Worm (Caenorhabditis elegans): ENCODE data around the gene coel-1.

The coel-1 gene

DNA sequence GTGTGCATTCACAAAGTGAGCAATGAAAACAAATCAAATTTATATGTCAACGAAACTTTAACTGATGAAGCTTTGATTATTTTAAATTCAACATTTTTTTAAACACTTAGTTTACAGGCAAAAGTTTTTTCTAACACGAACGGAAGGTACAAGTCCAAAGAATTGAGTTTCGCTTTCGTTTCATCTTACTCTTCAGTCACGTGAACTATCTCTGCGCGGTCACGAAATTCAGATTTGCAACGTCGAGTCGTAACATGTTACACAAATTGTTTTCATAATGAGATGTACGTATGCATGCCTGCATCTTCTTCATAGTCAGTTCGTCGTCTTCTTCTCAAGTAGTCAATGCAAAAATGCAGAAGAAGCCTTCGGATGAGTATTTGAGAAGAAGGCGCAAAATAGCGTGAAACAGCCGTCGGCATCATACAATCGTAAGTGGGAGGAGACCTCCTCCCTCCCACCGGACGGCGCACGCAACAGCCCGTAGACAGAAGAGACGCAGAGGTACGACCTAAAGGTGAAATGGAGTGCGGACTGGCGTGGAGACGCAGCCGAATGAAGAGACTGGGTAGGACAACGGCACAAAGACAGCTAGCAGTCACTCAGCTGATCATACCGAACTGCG is at the start of gene coel-1:
Gene coel-1, plus strand, starts transcription at position 381 of the 625 bp plus-strand sequence.
- TF ChIP-seq ama-1 (optimal IDR thresholded peaks at IDR 0.05) = no peak
- TF ChIP-seq ama-1 (GFP tag; optimal IDR thresholded peaks at IDR 0.05) = no peak
- no peak for TF ChIP-seq cebp-2 (GFP tag; IDR thresholded peaks at IDR 0.05)
- TF ChIP-seq ceh-40 (GFP tag; IDR thresholded peaks at IDR 0.05) = no peak
- no peak for TF ChIP-seq ccch-3 (GFP tag; optimal IDR thresholded peaks at IDR 0.05)
- TF ChIP-seq ztf-25 (GFP tag; IDR thresholded peaks at IDR 0.05) = no peak
- no peak for TF ChIP-seq nfya-2 (GFP tag; IDR thresholded peaks at IDR 0.05)
- no peak for TF ChIP-seq him-1 (tag; optimal IDR thresholded peaks at IDR 0.05)
- TF ChIP-seq ceh-27 (GFP tag; optimal IDR thresholded peaks at IDR 0.05) = peak; percentile 52
- no peak for TF ChIP-seq rcor-1 (GFP tag; IDR thresholded peaks at IDR 0.05)
- TF ChIP-seq K11D2.4 (GFP tag; IDR thresholded peaks at IDR 0.05) = peak; percentile 50; the same call in 1 of the 2 replicates
- TF ChIP-seq ceh-100 (GFP tag; IDR thresholded peaks at IDR 0.05) = no peak
- no peak for TF ChIP-seq tbx-9 (tag; optimal IDR thresholded peaks at IDR 0.05; ENCODE audit: borderline replicate concordance)
- no peak for TF ChIP-seq ekl-4 (GFP tag; IDR thresholded peaks at IDR 0.05)
- TF ChIP-seq attf-3 (GFP tag; conservative IDR thresholded peaks at IDR 0.05) = no peak
- TF ChIP-seq chd-7 (tag; optimal IDR thresholded peaks at IDR 0.05) = no peak
- TF ChIP-seq F22D6.2 (tag; optimal IDR thresholded peaks at IDR 0.05) = peak; percentile 3
- TF ChIP-seq gei-17 (GFP tag; optimal IDR thresholded peaks at IDR 0.05) = no peak
- TF ChIP-seq athp-1 (tag; optimal IDR thresholded peaks at IDR 0.05) = no peak
- no peak for TF ChIP-seq nhr-179 (tag; optimal IDR thresholded peaks at IDR 0.05)
- no peak for TF ChIP-seq Y53F4B.3 (GFP tag; IDR thresholded peaks at IDR 0.05)
- TF ChIP-seq nhr-27 (tag; optimal IDR thresholded peaks at IDR 0.05) = no peak
- no peak for TF ChIP-seq dpl-1 (GFP tag; optimal IDR thresholded peaks at IDR 0.05)
- no peak for TF ChIP-seq attf-6 (GFP tag; IDR thresholded peaks at IDR 0.05)
- TF ChIP-seq nhr-120 (GFP tag; IDR thresholded peaks at IDR 0.05) = no peak
- no peak for TF ChIP-seq egl-18 (GFP tag; IDR thresholded peaks at IDR 0.05)
- TF ChIP-seq F37B4.10 (GFP tag; IDR thresholded peaks at IDR 0.05) = no peak
- no peak for TF ChIP-seq hlh-26 (GFP tag; conservative IDR thresholded peaks at IDR 0.05)
- no peak for TF ChIP-seq ZK185.1 (tag; optimal IDR thresholded peaks at IDR 0.05; ENCODE audit: poor library complexity, severe bottlenecking)
- no peak for TF ChIP-seq T26A5.8 (tag; optimal IDR thresholded peaks at IDR 0.05)
- TF ChIP-seq mel-28 (tag; optimal IDR thresholded peaks at IDR 0.05; ENCODE audit: borderline replicate concordance) = no peak
- no peak for TF ChIP-seq xnd-1 (tag; optimal IDR thresholded peaks at IDR 0.05)
- TF ChIP-seq lin-26 (GFP tag; IDR thresholded peaks at IDR 0.05) = no peak
- peak; percentile 16 for TF ChIP-seq attf-5 (GFP tag; optimal IDR thresholded peaks at IDR 0.05)
- TF ChIP-seq dpff-1 (tag; optimal IDR thresholded peaks at IDR 0.05) = no peak
- no peak for TF ChIP-seq somi-1 (GFP tag; optimal IDR thresholded peaks at IDR 0.05)
- peak; percentile 77 for TF ChIP-seq egrh-3 (GFP tag; IDR thresholded peaks at IDR 0.05)
- no peak for TF ChIP-seq snpc-1.3 (tag; optimal IDR thresholded peaks at IDR 0.05; ENCODE audit: insufficient read depth)
- no peak for TF ChIP-seq C17E4.6 (GFP tag; IDR thresholded peaks at IDR 0.05)
- no peak for TF ChIP-seq ceh-58 (GFP tag; IDR thresholded peaks at IDR 0.05)
- TF ChIP-seq snpc-3.4 (tag; optimal IDR thresholded peaks at IDR 0.05) = no peak
- no peak for TF ChIP-seq ztf-18 (tag; optimal IDR thresholded peaks at IDR 0.05)
- TF ChIP-seq sdz-38 (tag; optimal IDR thresholded peaks at IDR 0.05) = no peak
- TF ChIP-seq aptf-2 (GFP tag; conservative IDR thresholded peaks at IDR 0.05) = no peak
- TF ChIP-seq akir-1 (GFP tag; optimal IDR thresholded peaks at IDR 0.05) = no peak
- TF ChIP-seq nfya-1 (tag; optimal IDR thresholded peaks at IDR 0.05; ENCODE audit: borderline replicate concordance, insufficient read depth) = no peak
- no peak for TF ChIP-seq lag-1 (GFP tag; IDR thresholded peaks at IDR 0.05)
- TF ChIP-seq B0261.1 (tag; optimal IDR thresholded peaks at IDR 0.05) = no peak
- no peak for TF ChIP-seq madf-6 (GFP tag; IDR thresholded peaks at IDR 0.05)
- TF ChIP-seq die-1 (tag; optimal IDR thresholded peaks at IDR 0.05) = no peak

All from whole organism, young adult.